Worm (Caenorhabditis elegans) whole organism, L4 larva: Measurements from ENCODE around the gene C54F6.5.

Source experiments
- aly-2 ChIP-seq: sonication (generic microtip); optimal IDR thresholded peaks from 2 replicates; lab custom pipeline; 2018; ENCODE audit warnings: missing biosample characterization, missing genetic modification characterization
- ama-1 ChIP-seq: fragments of 150-350 bp; optimal IDR thresholded peaks from 2 replicates; lab custom pipeline; 2014; ENCODE audit warnings: inconsistent platforms, mixed read lengths
- arid-1 ChIP-seq: fragments of 200-800 bp; sonication (Bioruptor generic); conservative IDR thresholded peaks from 2 replicates; pipeline ENCODE4 v1.3.6; 2022; ENCODE audit warnings: missing genetic modification reagents, missing genetic modification characterization, missing compliant biosample characterization
- ceh-32 ChIP-seq: sonication (generic microtip); optimal IDR thresholded peaks from 2 replicates; lab custom pipeline; 2016; ENCODE audit warnings: mild to moderate bottlenecking, missing genetic modification characterization, missing compliant biosample characterization; ENCODE audit not compliant: poor library complexity
- ctbp-1 ChIP-seq: fragments of 200-800 bp; sonication (Bioruptor generic); IDR thresholded peaks from 2 replicates; pipeline ENCODE4 v1.3.6; 2022; ENCODE audit warnings: missing genetic modification reagents, missing genetic modification characterization, missing compliant biosample characterization
- egl-27 ChIP-seq: sonication (generic microtip); optimal IDR thresholded peaks from 3 replicates; lab custom pipeline; 2017; ENCODE audit warnings: missing biosample characterization, missing genetic modification reagents, missing genetic modification characterization
- fkh-10 ChIP-seq: fragments of 150-350 bp; optimal IDR thresholded peaks from 2 replicates; lab custom pipeline; 2014; ENCODE audit warnings: missing biosample characterization, missing genetic modification reagents, missing genetic modification characterization
- fos-1 ChIP-seq: fragments of 150-350 bp; optimal IDR thresholded peaks from 2 replicates; lab custom pipeline; 2014; ENCODE audit warnings: missing biosample characterization, missing genetic modification characterization
- lin-39 ChIP-seq: fragments of 150-350 bp; optimal IDR thresholded peaks from 2 replicates; lab custom pipeline; 2014; ENCODE audit warnings: missing biosample characterization, missing genetic modification reagents, missing genetic modification characterization
- lsy-2 ChIP-seq, 2 experiments: fragments of 150-350 bp in 1 of 2; sonication (generic microtip) in 1 of 2; optimal IDR thresholded peaks; 2 replicates each; lab custom pipeline; 2014 to 2017; ENCODE audit warnings: missing biosample characterization in 2 of 2, missing genetic modification characterization in 2 of 2
- nhr-11 ChIP-seq: fragments of 150-350 bp; optimal IDR thresholded peaks from 2 replicates; lab custom pipeline; 2014; ENCODE audit warnings: missing biosample characterization, missing genetic modification characterization
- pha-4 ChIP-seq, 2 experiments: fragments of 150-350 bp in 1 of 2; fragments of 200-800 bp in 1 of 2; sonication (Bioruptor generic) in 1 of 2; IDR thresholded peaks in 1 of 2; optimal IDR thresholded peaks in 1 of 2; 2 replicates each; pipeline versions ENCODE4 v1.3.6 to Lab custom; 2014 to 2022; ENCODE audit warnings: missing genetic modification characterization in 2 of 2, missing genetic modification reagents in 2 of 2, missing biosample characterization in 1 of 2, missing compliant biosample characterization in 1 of 2
- unc-130 ChIP-seq: sonication (generic microtip); optimal IDR thresholded peaks from 2 replicates; lab custom pipeline; 2016; ENCODE audit warnings: missing genetic modification reagents, missing genetic modification characterization, missing compliant biosample characterization

- no peak for TF ChIP-seq ceh-32 (tag; lab: Kevin White, UChicago)
- no peak for TF ChIP-seq egl-27 (tag; lab: Kevin White, UChicago)
- TF ChIP-seq ama-1 (lab: Kevin White, UChicago), result no peak
- no peak for TF ChIP-seq lin-39 (tag; lab: Kevin White, UChicago)
- no peak for TF ChIP-seq nhr-11
- TF ChIP-seq fkh-10, result no peak
- no peak for TF ChIP-seq fos-1 (tag; lab: Kevin White, UChicago)
- TF ChIP-seq aly-2, result no peak
- TF ChIP-seq arid-1 (GFP tag; lab: Robert Waterston, UW), result no peak
- no peak for TF ChIP-seq ctbp-1 (GFP tag; lab: Robert Waterston, UW)
- no peak for TF ChIP-seq pha-4 (GFP tag; IDR thresholded peaks at IDR 0.05; lab: Robert Waterston, UW)
- no peak for TF ChIP-seq pha-4 (tag; optimal IDR thresholded peaks at IDR 0.05; lab: Kevin White, UChicago)
- TF ChIP-seq unc-130 (GFP tag; lab: Kevin White, UChicago), result no peak
- TF ChIP-seq lsy-2 (tag; optimal IDR thresholded peaks at IDR 0.05; lab: Kevin White, UChicago), result no peak
Observed at ce11 chrV:7501194-7501593, 27.7 kb upstream of the C54F6.5 start.
